Worm (Caenorhabditis elegans) whole organism, L1 larva: Measurements from ENCODE around the gene W01B6.6.
A peak's percentile ranks its signal among the peaks of the same experiment; 100 is the strongest.

ENCODE experiments used
- C04F5.9 ChIP-seq: sonication (generic microtip); optimal IDR thresholded peaks from 2 replicates; lab custom pipeline; 2016; ENCODE audit warnings: missing genetic modification characterization, missing compliant biosample characterization
- C16A3.4 ChIP-seq: fragments of 150-350 bp; optimal IDR thresholded peaks from 2 replicates; lab custom pipeline; 2014; ENCODE audit warnings: missing biosample characterization, missing genetic modification characterization
- C34B4.2 ChIP-seq: sonication (generic microtip); optimal IDR thresholded peaks from 2 replicates; lab custom pipeline; 2017; ENCODE audit warnings: mild to moderate bottlenecking, missing genetic modification characterization, missing compliant biosample characterization
- aly-2 ChIP-seq: fragments of 150-350 bp; optimal IDR thresholded peaks from 2 replicates; lab custom pipeline; 2014; ENCODE audit warnings: missing biosample characterization, missing genetic modification characterization
- ama-1 ChIP-seq: fragments of 150-350 bp; optimal IDR thresholded peaks from 2 replicates; lab custom pipeline; 2014
- ceh-63 ChIP-seq: fragments of 200-800 bp; sonication (Bioruptor generic); optimal IDR thresholded peaks from 2 replicates; lab custom pipeline; 2018; ENCODE audit warnings: mild to moderate bottlenecking, missing genetic modification characterization, missing compliant biosample characterization
- ceh-8 ChIP-seq: fragments of 200-800 bp; sonication (Bioruptor generic); optimal IDR thresholded peaks from 2 replicates; lab custom pipeline; 2018; ENCODE audit warnings: mild to moderate bottlenecking, missing genetic modification characterization, moderate library complexity, missing compliant biosample characterization
- ceh-82 ChIP-seq, 3 experiments: fragments of 150-350 bp in 1 of 3; sonication (generic microtip) in 2 of 3; optimal IDR thresholded peaks; 2 replicates each; lab custom pipeline; 2014 to 2017; ENCODE audit warnings: missing biosample characterization in 3 of 3, missing genetic modification characterization in 3 of 3
- ces-1 ChIP-seq: fragments of 150-350 bp; optimal IDR thresholded peaks from 2 replicates; lab custom pipeline; 2014; ENCODE audit warnings: missing biosample characterization, missing genetic modification reagents, missing genetic modification characterization
- efl-1 ChIP-seq, 4 experiments: fragments of 150-350 bp; optimal IDR thresholded peaks in 3 of 4; peaks in 1 of 4; 1 replicate in 1 of 4; 2 replicates in 3 of 4; lab custom pipeline; 2014; ENCODE audit warnings: missing biosample characterization in 2 of 4, missing genetic modification characterization in 2 of 4, missing genetic modification reagents in 2 of 4
- efl-3 ChIP-seq: fragments of 200-800 bp; sonication (Bioruptor generic); optimal IDR thresholded peaks from 2 replicates; lab custom pipeline; 2018; ENCODE audit warnings: mild to moderate bottlenecking, missing genetic modification characterization, missing compliant biosample characterization
- egl-13 ChIP-seq: sonication (generic microtip); optimal IDR thresholded peaks from 2 replicates; lab custom pipeline; 2016; ENCODE audit warnings: missing genotype, missing genetic modification reagents, missing genetic modification characterization, missing compliant biosample characterization
- egl-27 ChIP-seq, 2 experiments: fragments of 150-350 bp in 1 of 2; sonication (generic microtip); optimal IDR thresholded peaks; 3 replicates each; lab custom pipeline; 2017 to 2018; ENCODE audit warnings: missing biosample characterization in 2 of 2, missing genetic modification characterization in 2 of 2, missing genetic modification reagents in 2 of 2
- elt-2 ChIP-seq: sonication (generic microtip); optimal IDR thresholded peaks from 2 replicates; lab custom pipeline; 2016; ENCODE audit warnings: missing genetic modification characterization, mild to moderate bottlenecking, inconsistent platforms, missing compliant biosample characterization, missing genetic modification reagents
- fkh-10 ChIP-seq: sonication (generic microtip); optimal IDR thresholded peaks from 2 replicates; lab custom pipeline; 2017; ENCODE audit warnings: missing biosample characterization, missing genetic modification reagents, missing genetic modification characterization
- fkh-4 ChIP-seq: sonication (generic microtip); optimal IDR thresholded peaks from 2 replicates; lab custom pipeline; 2016; ENCODE audit warnings: missing compliant biosample characterization, missing genetic modification characterization, borderline replicate concordance
- fos-1 ChIP-seq: fragments of 150-350 bp; optimal IDR thresholded peaks from 2 replicates; lab custom pipeline; 2014; ENCODE audit warnings: missing biosample characterization, missing genetic modification characterization
- grh-1 ChIP-seq: fragments of 200-800 bp; sonication (Bioruptor generic); IDR thresholded peaks from 2 replicates; pipeline ENCODE4 v1.3.6; 2022; ENCODE audit warnings: missing genetic modification reagents, missing genetic modification characterization, missing compliant biosample characterization
- hlh-17 ChIP-seq: fragments of 200-800 bp; sonication (Bioruptor generic); optimal IDR thresholded peaks from 2 replicates; lab custom pipeline; 2018; ENCODE audit warnings: missing genetic modification characterization, mild to moderate bottlenecking, missing compliant biosample characterization, moderate library complexity, borderline replicate concordance
- hpl-2 ChIP-seq: fragments of 150-350 bp; optimal IDR thresholded peaks from 2 replicates; lab custom pipeline; 2014; ENCODE audit warnings: missing biosample characterization, missing genetic modification reagents, missing genetic modification characterization
- irx-1 ChIP-seq: sonication (generic microtip); optimal IDR thresholded peaks from 2 replicates; lab custom pipeline; 2016; ENCODE audit warnings: missing genetic modification characterization, missing compliant biosample characterization
- isw-1 ChIP-seq: fragments of 200-800 bp; sonication (Bioruptor generic); IDR thresholded peaks from 2 replicates; pipeline ENCODE4 v1.3.6; 2022; ENCODE audit warnings: missing genetic modification characterization, missing compliant biosample characterization
- jun-1 ChIP-seq: fragments of 150-350 bp; optimal IDR thresholded peaks from 2 replicates; lab custom pipeline; 2014; ENCODE audit warnings: missing biosample characterization, missing genetic modification reagents, missing genetic modification characterization
- lin-13 ChIP-seq: fragments of 150-350 bp; optimal IDR thresholded peaks from 2 replicates; lab custom pipeline; 2014; ENCODE audit warnings: missing biosample characterization, missing genetic modification reagents, missing genetic modification characterization
- lin-14 ChIP-seq: fragments of 200-800 bp; sonication (Bioruptor generic); optimal IDR thresholded peaks from 2 replicates; lab custom pipeline; 2018; ENCODE audit warnings: mild to moderate bottlenecking, missing genetic modification characterization, moderate library complexity, missing compliant biosample characterization
- lin-15B ChIP-seq: fragments of 150-350 bp; sonication (generic microtip); optimal IDR thresholded peaks from 3 replicates; lab custom pipeline; 2014; ENCODE audit warnings: missing biosample characterization, missing genetic modification characterization
- lir-3 ChIP-seq: sonication (generic microtip); optimal IDR thresholded peaks from 2 replicates; lab custom pipeline; 2016; ENCODE audit warnings: mild to moderate bottlenecking, missing genetic modification characterization, moderate library complexity, missing compliant biosample characterization; ENCODE audit not compliant: poor library complexity
- lsy-2 ChIP-seq, 2 experiments: fragments of 150-350 bp; optimal IDR thresholded peaks; 2 replicates each; lab custom pipeline; 2014; ENCODE audit warnings: missing biosample characterization in 2 of 2, missing genetic modification characterization in 2 of 2
- mab-9 ChIP-seq: fragments of 200-800 bp; sonication (Bioruptor generic); IDR thresholded peaks from 2 replicates; pipeline ENCODE4 v1.3.6; 2022; ENCODE audit warnings: missing genetic modification reagents, missing genetic modification characterization, missing compliant biosample characterization
- mdl-1 ChIP-seq, 2 experiments: fragments of 150-350 bp; optimal IDR thresholded peaks; 2 replicates each; lab custom pipeline; 2014 to 2017; ENCODE audit warnings: missing biosample characterization in 2 of 2, missing genetic modification characterization in 2 of 2, inconsistent platforms in 1 of 2
- mef-2 ChIP-seq: fragments of 150-350 bp; optimal IDR thresholded peaks from 2 replicates; lab custom pipeline; 2014; ENCODE audit warnings: missing biosample characterization, missing genetic modification characterization
- nhr-19 ChIP-seq: fragments of 200-800 bp; sonication (Bioruptor generic); conservative IDR thresholded peaks from 2 replicates; pipeline ENCODE4 v1.3.6; 2022; ENCODE audit warnings: missing genetic modification characterization, missing compliant biosample characterization
- nhr-20 ChIP-seq: sonication (generic microtip); optimal IDR thresholded peaks from 2 replicates; lab custom pipeline; 2016; ENCODE audit warnings: mild to moderate bottlenecking, missing genetic modification characterization, missing compliant biosample characterization
- nhr-237 ChIP-seq: fragments of 150-350 bp; optimal IDR thresholded peaks from 2 replicates; lab custom pipeline; 2014; ENCODE audit warnings: missing biosample characterization, missing genetic modification characterization
- nhr-28 ChIP-seq: fragments of 150-350 bp; optimal IDR thresholded peaks from 2 replicates; lab custom pipeline; 2014; ENCODE audit warnings: missing biosample characterization, missing genetic modification characterization
- nhr-71 ChIP-seq: sonication (generic microtip); optimal IDR thresholded peaks from 2 replicates; lab custom pipeline; 2016; ENCODE audit warnings: mild to moderate bottlenecking, missing genetic modification characterization, moderate library complexity, missing compliant biosample characterization
- nhr-77 ChIP-seq: fragments of 150-350 bp; optimal IDR thresholded peaks from 2 replicates; lab custom pipeline; 2014; ENCODE audit warnings: missing biosample characterization, missing genetic modification characterization
- pax-3 ChIP-seq: fragments of 200-800 bp; sonication (Bioruptor generic); optimal IDR thresholded peaks from 2 replicates; lab custom pipeline; 2018; ENCODE audit warnings: mild to moderate bottlenecking, missing genetic modification characterization, moderate library complexity, missing compliant biosample characterization
- skn-1 ChIP-seq: fragments of 150-350 bp; optimal IDR thresholded peaks from 2 replicates; lab custom pipeline; 2014; ENCODE audit warnings: missing biosample characterization, missing genetic modification characterization
- snu-23 ChIP-seq: sonication (generic microtip); optimal IDR thresholded peaks from 2 replicates; lab custom pipeline; 2016; ENCODE audit warnings: missing genetic modification characterization, missing compliant biosample characterization
- sox-4 ChIP-seq: sonication (generic microtip); optimal IDR thresholded peaks from 2 replicates; lab custom pipeline; 2016; ENCODE audit warnings: missing genetic modification characterization, missing compliant biosample characterization
- sptf-1 ChIP-seq: fragments of 150-350 bp; optimal IDR thresholded peaks from 2 replicates; lab custom pipeline; 2014; ENCODE audit warnings: missing biosample characterization, missing genetic modification characterization
- sup-37 ChIP-seq: fragments of 200-800 bp; sonication (Bioruptor generic); optimal IDR thresholded peaks from 2 replicates; lab custom pipeline; 2018; ENCODE audit warnings: mild to moderate bottlenecking, missing genetic modification characterization, missing compliant biosample characterization
- swsn-7 ChIP-seq: sonication (generic microtip); optimal IDR thresholded peaks from 2 replicates; lab custom pipeline; 2016; ENCODE audit warnings: missing genetic modification characterization, missing compliant biosample characterization
- tbx-2 ChIP-seq: sonication (generic microtip); optimal IDR thresholded peaks from 2 replicates; lab custom pipeline; 2016; ENCODE audit warnings: missing genetic modification characterization, missing compliant biosample characterization
- unc-30 ChIP-seq: sonication (generic microtip); optimal IDR thresholded peaks from 2 replicates; lab custom pipeline; 2017; ENCODE audit warnings: missing biosample characterization, missing genetic modification characterization
- unc-62 ChIP-seq: fragments of 150-350 bp; optimal IDR thresholded peaks from 2 replicates; lab custom pipeline; 2014; ENCODE audit warnings: missing biosample characterization, missing genetic modification reagents, missing genetic modification characterization
- unc-86 ChIP-seq: sonication (generic microtip); optimal IDR thresholded peaks from 2 replicates; lab custom pipeline; 2016; ENCODE audit warnings: missing genetic modification characterization, missing compliant biosample characterization
- unc-98 ChIP-seq: fragments of 200-800 bp; sonication (Bioruptor generic); IDR thresholded peaks from 2 replicates; pipeline ENCODE4 v1.3.6; 2022; ENCODE audit warnings: missing genetic modification characterization, missing compliant biosample characterization
- xbp-1 ChIP-seq: sonication (generic microtip); optimal IDR thresholded peaks from 2 replicates; lab custom pipeline; 2016; ENCODE audit warnings: missing genetic modification characterization, missing compliant biosample characterization
- zag-1 ChIP-seq: fragments of 150-350 bp; optimal IDR thresholded peaks from 2 replicates; lab custom pipeline; 2014; ENCODE audit warnings: missing biosample characterization, missing genetic modification characterization
- ztf-4 ChIP-seq: fragments of 150-350 bp; optimal IDR thresholded peaks from 2 replicates; lab custom pipeline; 2014; ENCODE audit warnings: missing biosample characterization, missing genetic modification characterization

W01B6.6 gene

ce11 chrIV:10060795-10061194 lies 20.1 kb upstream of the W01B6.6 start:
- TF ChIP-seq fos-1 (tag; lab: Kevin White, UChicago) (no peak), elt-2 (tag; lab: Kevin White, UChicago) (peak; percentile 53)

ce11 chrIV:10062728-10063127 lies 18.2 kb upstream of the W01B6.6 start, which contains the start of gene ipla-7:
ipla-7 (minus strand) TSS chrIV:10062849.
- no peak for TF ChIP-seq skn-1 (tag; lab: Kevin White, UChicago)
- no peak for TF ChIP-seq C04F5.9 (tag; lab: Kevin White, UChicago)
- TF ChIP-seq isw-1: no peak
- no peak for TF ChIP-seq lin-15B (tag; lab: Kevin White, UChicago)
- no peak for TF ChIP-seq irx-1 (tag; lab: Kevin White, UChicago)
- peak; percentile 51 for TF ChIP-seq nhr-71 (tag; lab: Kevin White, UChicago)
- no peak for TF ChIP-seq ceh-8 (GFP tag; lab: Kevin White, UChicago)
- TF ChIP-seq nhr-19 (GFP tag; lab: Robert Waterston, UW): no peak
- peak in 1 of 3 experiments; percentile 56 for TF ChIP-seq ceh-82 (tag; optimal IDR thresholded peaks at IDR 0.05; lab: Kevin White, UChicago)
- no peak for TF ChIP-seq sup-37
- TF ChIP-seq hlh-17 (GFP tag; lab: Kevin White, UChicago): no peak
- TF ChIP-seq pax-3 (tag; lab: Kevin White, UChicago): no peak
- peak; percentile 7 for TF ChIP-seq egl-13 (tag; lab: Kevin White, UChicago)
- TF ChIP-seq C16A3.4 (tag; lab: Kevin White, UChicago): no peak
- TF ChIP-seq aly-2: no peak
- TF ChIP-seq ztf-4: no peak
- TF ChIP-seq unc-98 (GFP tag; lab: Robert Waterston, UW): no peak
- no peak for TF ChIP-seq egl-27 (tag; optimal IDR thresholded peaks at IDR 0.05; lab: Kevin White, UChicago)
- TF ChIP-seq sptf-1 (tag; lab: Kevin White, UChicago): no peak
- no peak for TF ChIP-seq unc-62
- TF ChIP-seq xbp-1 (tag; lab: Kevin White, UChicago): no peak
- TF ChIP-seq nhr-20 (tag; lab: Kevin White, UChicago): no peak
- peak in 1 of 2 experiments; percentile 28 for TF ChIP-seq lsy-2 (tag; optimal IDR thresholded peaks at IDR 0.05; lab: Kevin White, UChicago)
- no peak for TF ChIP-seq ama-1 (lab: Kevin White, UChicago)
- TF ChIP-seq snu-23: no peak
- no peak for TF ChIP-seq hpl-2 (GFP tag; lab: Kevin White, UChicago)
- peak; percentile 15 for TF ChIP-seq unc-86 (tag; lab: Kevin White, UChicago)
- TF ChIP-seq mef-2 (tag; lab: Kevin White, UChicago): no peak
- no peak for TF ChIP-seq unc-30 (tag; lab: Kevin White, UChicago)
- TF ChIP-seq swsn-7 (tag; lab: Kevin White, UChicago): peak; percentile 20
- TF ChIP-seq mdl-1 (tag; optimal IDR thresholded peaks at IDR 0.05; lab: Kevin White, UChicago): no peak
- peak; percentile 16 for TF ChIP-seq fkh-10 (GFP tag; lab: Kevin White, UChicago)
- TF ChIP-seq C34B4.2 (tag; lab: Kevin White, UChicago): no peak
- TF ChIP-seq mab-9 (GFP tag; lab: Robert Waterston, UW): no peak
- TF ChIP-seq tbx-2 (tag; lab: Kevin White, UChicago): peak; percentile 7
- peak in 1 of 2 experiments; percentile 5 for TF ChIP-seq efl-1 (optimal IDR thresholded peaks at IDR 0.05; lab: Kevin White, UChicago)
- peak in 1 of 2 experiments; percentile 82 for TF ChIP-seq efl-1 (GFP tag; optimal IDR thresholded peaks at IDR 0.05 in 1 of 2; lab: Kevin White, UChicago)
- no peak for TF ChIP-seq ceh-63 (GFP tag; lab: Kevin White, UChicago)
- TF ChIP-seq grh-1 (GFP tag; lab: Robert Waterston, UW): no peak
- no peak for TF ChIP-seq fkh-4 (tag; lab: Kevin White, UChicago)
- TF ChIP-seq ces-1: no peak
- no peak for TF ChIP-seq nhr-77 (tag; lab: Kevin White, UChicago)
- TF ChIP-seq sox-4 (tag; lab: Kevin White, UChicago): no peak
- TF ChIP-seq lin-13 (GFP tag; lab: Kevin White, UChicago): no peak
- no peak for TF ChIP-seq lir-3 (tag; lab: Kevin White, UChicago)
- peak; percentile 80 for TF ChIP-seq lin-14 (GFP tag; lab: Kevin White, UChicago)
- no peak for TF ChIP-seq nhr-237 (tag; lab: Kevin White, UChicago)
- no peak for TF ChIP-seq elt-2 (tag; lab: Kevin White, UChicago)
- no peak for TF ChIP-seq jun-1 (tag; lab: Kevin White, UChicago)
- TF ChIP-seq zag-1: no peak
- no peak for TF ChIP-seq efl-3
- no peak for TF ChIP-seq nhr-28 (tag; lab: Kevin White, UChicago)
